Worm (Caenorhabditis elegans): ENCODE measurements around the gene glc-1.

Gene glc-1

DNA sequence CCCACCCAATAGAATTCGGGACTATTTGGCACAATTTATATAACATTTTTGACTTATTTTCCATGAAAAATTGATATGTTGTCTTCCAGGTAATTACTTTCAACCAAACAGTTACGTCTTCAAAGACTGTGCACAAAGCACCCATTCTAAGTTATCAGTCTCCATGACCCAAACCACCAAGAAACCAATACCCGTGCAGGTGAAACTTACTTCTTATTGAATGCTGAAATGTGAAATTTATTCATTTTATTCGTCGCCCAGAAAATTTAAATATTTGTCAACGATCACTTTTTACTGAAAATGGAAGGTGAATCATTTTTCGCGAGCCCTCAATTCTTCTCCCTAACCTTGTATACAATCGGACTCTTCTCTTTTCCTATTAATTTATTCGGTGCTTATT lies 28.9 kb upstream of the glc-1 start, which contains the start of gene srh-281:
TSS of gene srh-281 (plus strand) at position 301 of the 400 bp plus-strand sequence.
- no peak for TF ChIP-seq T20F7.1 (GFP tag; optimal IDR thresholded peaks at IDR 0.05)
- no peak for TF ChIP-seq ceh-28 (tag; optimal IDR thresholded peaks at IDR 0.05)
- no peak for TF ChIP-seq zip-11 (GFP tag; IDR thresholded peaks at IDR 0.05)
- TF ChIP-seq tag-97 (GFP tag; IDR thresholded peaks at IDR 0.05), result no peak
- no peak for TF ChIP-seq lsy-2 (tag; optimal IDR thresholded peaks at IDR 0.05)
- TF ChIP-seq F44E2.7 (GFP tag; IDR thresholded peaks at IDR 0.05), result no peak
- no peak for TF ChIP-seq daf-16 (GFP tag; optimal IDR thresholded peaks at IDR 0.05)
- no peak for TF ChIP-seq daf-16 (tag; optimal IDR thresholded peaks at IDR 0.05)
- no peak for TF ChIP-seq R02D3.7 (tag; optimal IDR thresholded peaks at IDR 0.05)
- TF ChIP-seq nhr-25 (tag; optimal IDR thresholded peaks at IDR 0.05; ENCODE audit: borderline replicate concordance, insufficient read depth), result no peak
- no peak for TF ChIP-seq skn-1 (tag; optimal IDR thresholded peaks at IDR 0.05)
- TF ChIP-seq nhr-237 (tag; optimal IDR thresholded peaks at IDR 0.05), result no peak
- no peak for TF ChIP-seq lin-29 (GFP tag; IDR thresholded peaks at IDR 0.05)
- no peak for TF ChIP-seq Y5F2A.4 (GFP tag; optimal IDR thresholded peaks at IDR 0.05)
- TF ChIP-seq pha-4 (GFP tag; IDR thresholded peaks at IDR 0.05), result no peak
- no peak for TF ChIP-seq pha-4 (tag; optimal IDR thresholded peaks at IDR 0.05)
- no peak for TF ChIP-seq jun-1 (tag; optimal IDR thresholded peaks at IDR 0.05)
- no peak for TF ChIP-seq spr-1 (tag; optimal IDR thresholded peaks at IDR 0.05)
- no peak for TF ChIP-seq ceh-82 (tag; optimal IDR thresholded peaks at IDR 0.05)
- no peak for TF ChIP-seq lin-38 (GFP tag; IDR thresholded peaks at IDR 0.05)
- TF ChIP-seq fkh-10 (GFP tag; optimal IDR thresholded peaks at IDR 0.05), result no peak
- TF ChIP-seq Y105C5A.15 (GFP tag; IDR thresholded peaks at IDR 0.05), result no peak

DNA sequence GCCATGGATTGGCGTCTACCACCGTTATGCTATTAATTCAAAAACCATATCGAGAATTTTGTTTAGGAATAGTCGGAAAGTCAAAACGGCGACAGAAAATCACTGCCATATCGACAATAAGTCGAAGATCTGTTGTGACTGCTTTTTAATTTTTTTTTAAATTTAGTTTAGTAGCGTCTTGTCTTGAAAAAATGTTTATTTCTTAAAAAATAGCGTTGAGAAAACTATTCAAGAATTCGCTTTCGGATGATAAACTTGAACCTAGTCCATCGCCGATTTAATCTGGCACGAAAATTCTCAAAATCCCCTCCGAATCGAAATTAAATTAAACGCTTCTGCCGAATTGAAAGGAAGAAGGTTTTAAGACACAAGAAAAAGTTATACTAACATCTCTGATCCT lies 27.3 kb upstream of the glc-1 start, which contains the start of gene srh-279:
TSS of gene srh-279 (plus strand) at position 301 of the 400 bp plus-strand sequence.
- TF ChIP-seq unc-62 (GFP tag; optimal IDR thresholded peaks at IDR 0.05 in 1 of 2) (peak in 1 of 2 experiments; percentile 26), unc-62 (tag; optimal IDR thresholded peaks at IDR 0.05) (no peak), nhr-42 (GFP tag; IDR thresholded peaks at IDR 0.05) (no peak), fos-1 (tag; optimal IDR thresholded peaks at IDR 0.05) (no peak), hlh-11 (tag; optimal IDR thresholded peaks at IDR 0.05) (no peak), madf-9 (GFP tag; conservative IDR thresholded peaks at IDR 0.05) (no peak)

DNA sequence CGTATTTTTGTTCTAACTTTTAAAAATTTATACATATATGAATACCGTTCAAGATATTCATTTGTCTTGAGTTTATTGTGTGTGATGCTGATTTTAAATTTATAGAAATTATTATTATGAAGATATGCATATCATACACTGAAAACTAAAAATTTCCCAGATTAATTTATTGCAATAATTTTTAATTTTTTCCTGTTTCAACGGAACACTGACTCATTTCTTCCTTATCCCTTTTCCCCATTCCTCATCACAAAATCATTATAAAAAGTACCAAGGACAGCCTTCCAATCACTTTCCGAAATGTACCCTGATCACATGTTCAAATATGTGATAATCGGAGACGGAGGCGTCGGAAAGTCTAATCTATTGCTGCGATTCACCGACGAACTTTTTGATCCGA lies 24.8 kb upstream of the glc-1 start, which contains the start of gene rabr-4:
TSS of gene rabr-4 (plus strand) at position 301 of the 400 bp plus-strand sequence.
- no peak for TF ChIP-seq lin-13 (GFP tag; optimal IDR thresholded peaks at IDR 0.05)
- no peak for TF ChIP-seq zfp-2 (tag; optimal IDR thresholded peaks at IDR 0.05)

DNA sequence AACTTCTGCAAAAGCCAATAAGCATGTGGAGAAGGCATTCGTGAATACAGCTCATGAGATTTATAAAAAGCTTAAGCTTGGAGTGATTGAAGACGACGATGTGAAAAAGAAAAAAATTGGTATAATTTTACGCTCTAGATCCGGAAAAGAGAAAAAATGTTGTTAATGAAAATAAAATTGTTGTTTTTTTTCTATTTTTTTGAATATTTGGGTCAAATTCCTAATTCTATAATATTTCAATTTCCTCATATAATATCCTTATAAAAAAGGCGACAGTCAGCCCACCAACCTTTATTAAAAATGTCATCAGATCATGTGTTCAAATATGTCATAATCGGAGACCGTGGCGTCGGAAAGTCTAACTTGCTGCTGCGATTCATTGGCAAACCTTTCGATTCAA lies 24.1 kb upstream of the glc-1 start, which contains the start of gene rabr-3:
TSS of gene rabr-3 (plus strand) at position 301 of the 400 bp plus-strand sequence.
- TF ChIP-seq duxl-1 (tag; optimal IDR thresholded peaks at IDR 0.05; ENCODE audit: poor library complexity) (no peak), saeg-2 (GFP tag; IDR thresholded peaks at IDR 0.05) (no peak), lin-38 (GFP tag; IDR thresholded peaks at IDR 0.05) (no peak), jun-1 (tag; optimal IDR thresholded peaks at IDR 0.05) (no peak), nhr-41 (GFP tag; IDR thresholded peaks at IDR 0.05) (no peak)

DNA sequence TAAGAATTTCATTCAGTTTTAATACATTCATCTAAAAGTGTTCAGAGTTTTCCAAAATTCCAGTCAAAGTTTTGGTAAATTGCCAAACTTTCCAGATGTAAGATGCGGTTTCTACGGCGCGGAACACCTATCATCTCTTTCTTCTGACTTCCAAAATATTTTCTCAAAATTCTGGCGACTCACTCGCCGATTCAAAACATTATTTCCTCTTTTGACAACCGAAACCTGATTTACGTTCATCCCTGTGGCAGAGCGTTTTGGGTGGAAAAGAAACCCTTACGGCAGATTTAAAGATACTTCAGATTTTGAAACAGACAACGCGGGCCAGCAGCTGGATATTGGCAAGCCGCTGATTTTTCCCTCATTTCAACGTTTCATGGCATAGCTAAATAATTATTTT lies 21.4 kb upstream of the glc-1 start, which contains the start of gene F11A5.5:
TSS of gene F11A5.5 (plus strand) at position 301 of the 400 bp plus-strand sequence.
- TF ChIP-seq madf-5 (GFP tag; IDR thresholded peaks at IDR 0.05) (no peak), nhr-48 (tag; optimal IDR thresholded peaks at IDR 0.05) (no peak), zip-11 (GFP tag; IDR thresholded peaks at IDR 0.05) (no peak), Y75B8A.6 (GFP tag; IDR thresholded peaks at IDR 0.05) (no peak), aha-1 (tag) (no peak), set-16 (GFP tag; IDR thresholded peaks at IDR 0.05) (no peak), hif-1 (tag; optimal IDR thresholded peaks at IDR 0.05) (no peak), mxl-2 (GFP tag; conservative IDR thresholded peaks at IDR 0.05) (no peak), jun-1 (tag; optimal IDR thresholded peaks at IDR 0.05) (no peak), R02D3.7 (tag; optimal IDR thresholded peaks at IDR 0.05) (no peak), attf-4 (tag; optimal IDR thresholded peaks at IDR 0.05) (no peak), skn-1 (tag; optimal IDR thresholded peaks at IDR 0.05) (no peak), hlh-30 (tag; optimal IDR thresholded peaks at IDR 0.05; ENCODE audit: insufficient read depth) (no peak)
